Fruit fly (Drosophila melanogaster) whole organism, embryonic: ENCODE measurements around the gene CG15343.

Experiments used
- Asciz ChIP-seq: fragments of 200-800 bp; sonication (Bioruptor generic); optimal IDR thresholded peaks from 2 replicates; lab custom pipeline; 2017; ENCODE audit warnings: missing biosample characterization, mild to moderate bottlenecking, missing genetic modification characterization, missing genetic modification reagents
- BEAF-32 ChIP-seq: fragments of 200-800 bp; sonication (Bioruptor generic); optimal IDR thresholded peaks from 3 replicates; lab custom pipeline; 2017; ENCODE audit warnings: missing biosample characterization, missing genetic modification characterization, mild to moderate bottlenecking, moderate library complexity, missing genetic modification reagents
- CG10366 ChIP-seq: fragments of 200-800 bp; sonication (Bioruptor generic); IDR thresholded peaks from 2 replicates; pipeline ENCODE4 v1.3.6; 2022; ENCODE audit warnings: missing biosample characterization, missing genetic modification characterization
- CG11560 ChIP-seq: fragments of 200-800 bp; sonication (Bioruptor generic); IDR thresholded peaks from 3 replicates; pipeline ENCODE4 v1.3.6; 2022; ENCODE audit warnings: missing biosample characterization, missing genetic modification characterization
- CG11695 ChIP-seq: fragments of 200-800 bp; sonication (Bioruptor generic); IDR thresholded peaks from 3 replicates; pipeline ENCODE4 v1.3.6; 2022; ENCODE audit warnings: missing biosample characterization, missing genetic modification characterization
- CG12071 ChIP-seq: fragments of 200-800 bp; sonication (Bioruptor generic); optimal IDR thresholded peaks from 3 replicates; lab custom pipeline; 2018; ENCODE audit warnings: missing biosample characterization, mild to moderate bottlenecking, missing genetic modification characterization
- CG13424 ChIP-seq: fragments of 200-800 bp; sonication (Bioruptor generic); optimal IDR thresholded peaks from 2 replicates; lab custom pipeline; 2019; ENCODE audit warnings: missing biosample characterization, mild to moderate bottlenecking, missing genetic modification characterization, moderate library complexity
- CG14014 ChIP-seq: fragments of 200-800 bp; sonication (Bioruptor generic); IDR thresholded peaks from 2 replicates; pipeline ENCODE4 v1.3.6; 2022; ENCODE audit warnings: missing biosample characterization, missing genetic modification characterization
- CG15269 ChIP-seq: fragments of 200-800 bp; sonication (Bioruptor generic); optimal IDR thresholded peaks from 2 replicates; lab custom pipeline; 2018; ENCODE audit warnings: missing biosample characterization, mild to moderate bottlenecking, missing genetic modification characterization, moderate library complexity
- CG15514 ChIP-seq: fragments of 200-800 bp; sonication (Bioruptor generic); optimal IDR thresholded peaks from 3 replicates; lab custom pipeline; 2017; ENCODE audit warnings: missing biosample characterization, missing genetic modification characterization, mild to moderate bottlenecking, moderate library complexity, missing genetic modification reagents
- CG16813 ChIP-seq: fragments of 200-800 bp; sonication (Bioruptor generic); IDR thresholded peaks from 3 replicates; pipeline ENCODE4 v1.3.6; 2022; ENCODE audit warnings: missing biosample characterization, missing genetic modification characterization; ENCODE audit not compliant: partially characterized antibody
- CG17186 ChIP-seq: fragments of 200-800 bp; sonication (Bioruptor generic); optimal IDR thresholded peaks from 3 replicates; lab custom pipeline; 2017; ENCODE audit warnings: missing biosample characterization, missing genetic modification reagents, missing genetic modification characterization
- CG17361 ChIP-seq: fragments of 200-800 bp; sonication (Bioruptor generic); IDR thresholded peaks from 3 replicates; pipeline ENCODE4 v1.3.6; 2022; ENCODE audit warnings: missing biosample characterization, missing genetic modification characterization
- CG17385 ChIP-seq: fragments of 200-800 bp; sonication (Bioruptor generic); optimal IDR thresholded peaks from 3 replicates; lab custom pipeline; 2018; ENCODE audit warnings: missing biosample characterization, mild to moderate bottlenecking, missing genetic modification characterization
- CG18011 ChIP-seq: fragments of 200-800 bp; sonication (Bioruptor generic); optimal IDR thresholded peaks from 2 replicates; lab custom pipeline; 2017; ENCODE audit warnings: missing biosample characterization, missing genetic modification characterization, mild to moderate bottlenecking, moderate library complexity, missing genotype
- CG18619 ChIP-seq: fragments of 200-800 bp; sonication (Bioruptor generic); optimal IDR thresholded peaks from 3 replicates; lab custom pipeline; 2017; ENCODE audit warnings: missing biosample characterization, mild to moderate bottlenecking, missing genetic modification characterization
- CG2116 ChIP-seq: fragments of 200-800 bp; sonication (Bioruptor generic); optimal IDR thresholded peaks from 3 replicates; lab custom pipeline; 2018; ENCODE audit warnings: missing biosample characterization, mild to moderate bottlenecking, missing genetic modification characterization
- CG2129 ChIP-seq: fragments of 200-800 bp; sonication (Bioruptor generic); IDR thresholded peaks from 2 replicates; pipeline ENCODE4 v1.3.6; 2022; ENCODE audit warnings: missing biosample characterization, missing genetic modification characterization; ENCODE audit not compliant: partially characterized antibody
- CG2875 ChIP-seq: fragments of 200-800 bp; sonication (Bioruptor generic); optimal IDR thresholded peaks from 2 replicates; lab custom pipeline; 2017; ENCODE audit warnings: missing biosample characterization, mild to moderate bottlenecking, missing genetic modification characterization, missing genetic modification reagents
- CG30403 ChIP-seq: fragments of 200-800 bp; sonication (Bioruptor generic); optimal IDR thresholded peaks from 3 replicates; lab custom pipeline; 2016; ENCODE audit warnings: missing biosample characterization, missing genetic modification characterization
- CG43689 ChIP-seq: fragments of 200-800 bp; sonication (Bioruptor generic); IDR thresholded peaks from 2 replicates; pipeline ENCODE4 v1.3.6; 2022; ENCODE audit warnings: missing biosample characterization, missing genetic modification characterization
- CG4424 ChIP-seq: fragments of 200-800 bp; sonication (Bioruptor generic); optimal IDR thresholded peaks from 3 replicates; lab custom pipeline; 2016; ENCODE audit warnings: missing biosample characterization, missing genetic modification characterization
- CG6791 ChIP-seq: fragments of 200-800 bp; sonication (Bioruptor generic); IDR thresholded peaks from 3 replicates; pipeline ENCODE4 v1.3.6; 2022; ENCODE audit warnings: missing biosample characterization, missing genetic modification characterization; ENCODE audit not compliant: partially characterized antibody
- CG7963 ChIP-seq: fragments of 200-800 bp; sonication (Bioruptor generic); IDR thresholded peaks from 3 replicates; pipeline ENCODE4 v1.3.6; 2022; ENCODE audit warnings: missing biosample characterization, missing genetic modification characterization; ENCODE audit not compliant: partially characterized antibody
- CG8089 ChIP-seq: fragments of 200-800 bp; sonication (Bioruptor generic); optimal IDR thresholded peaks from 3 replicates; lab custom pipeline; 2016; ENCODE audit warnings: missing biosample characterization, missing genetic modification characterization
- Deaf1 ChIP-seq: fragments of 200-800 bp; optimal IDR thresholded peaks from 3 replicates; lab custom pipeline; 2019; ENCODE audit warnings: missing biosample characterization, mild to moderate bottlenecking, missing genetic modification characterization, moderate library complexity
- Dfd ChIP-seq, 2 experiments: fragments of >200 bp; optimal IDR thresholded peaks; 2 replicates each; lab custom pipeline; 2017; ENCODE audit warnings: missing biosample characterization in 2 of 2, missing genetic modification characterization in 2 of 2
- Doc3 ChIP-seq: fragments of 200-800 bp; sonication (Bioruptor generic); IDR thresholded peaks from 3 replicates; pipeline ENCODE4 v1.3.6; 2022; ENCODE audit warnings: missing biosample characterization, missing genetic modification characterization; ENCODE audit not compliant: partially characterized antibody
- Dref ChIP-seq: fragments of 200-800 bp; sonication (Bioruptor generic); IDR thresholded peaks from 2 replicates; pipeline ENCODE4 v1.3.6; 2022; ENCODE audit warnings: missing biosample characterization, missing genetic modification characterization
- HLH3B ChIP-seq: fragments of 200-800 bp; sonication (Bioruptor generic); IDR thresholded peaks from 2 replicates; pipeline ENCODE4 v1.3.6; 2022; ENCODE audit warnings: missing biosample characterization, missing genetic modification characterization
- Hmx ChIP-seq: fragments of 200-800 bp; sonication (Bioruptor generic); optimal IDR thresholded peaks from 2 replicates; lab custom pipeline; 2016; ENCODE audit warnings: missing biosample characterization, missing genetic modification characterization
- NFAT ChIP-seq: fragments of 200-800 bp; sonication (Bioruptor generic); IDR thresholded peaks from 2 replicates; pipeline ENCODE4 v1.3.6; 2022; ENCODE audit warnings: missing biosample characterization, missing genetic modification characterization
- Nf-YC ChIP-seq: fragments of 200-800 bp; optimal IDR thresholded peaks from 3 replicates; lab custom pipeline; 2019; ENCODE audit warnings: missing biosample characterization, mild to moderate bottlenecking, missing genetic modification characterization, moderate library complexity
- Oli ChIP-seq: fragments of 200-800 bp; sonication (Bioruptor generic); optimal IDR thresholded peaks from 2 replicates; lab custom pipeline; 2018; ENCODE audit warnings: missing biosample characterization, mild to moderate bottlenecking, missing genetic modification characterization, moderate library complexity
- Vsx1 ChIP-seq: fragments of 200-800 bp; sonication (Bioruptor generic); optimal IDR thresholded peaks from 2 replicates; lab custom pipeline; 2017; ENCODE audit warnings: missing biosample characterization, mild to moderate bottlenecking, missing genetic modification characterization, missing genetic modification reagents
- ap ChIP-seq: fragments of 200-800 bp; sonication (Bioruptor generic); IDR thresholded peaks from 2 replicates; pipeline ENCODE4 v1.3.6; 2022; ENCODE audit warnings: missing biosample characterization, missing genetic modification characterization
- bigmax ChIP-seq: fragments of 200-800 bp; sonication (Bioruptor generic); optimal IDR thresholded peaks from 2 replicates; lab custom pipeline; 2018; ENCODE audit warnings: missing biosample characterization, mild to moderate bottlenecking, missing genetic modification characterization
- bsh ChIP-seq, 2 experiments: fragments of 200-800 bp; sonication (Bioruptor generic); optimal IDR thresholded peaks; 2 replicates each; lab custom pipeline; 2017 to 2018; ENCODE audit warnings: mild to moderate bottlenecking in 2 of 2, missing biosample characterization in 2 of 2, missing genetic modification characterization in 2 of 2, moderate library complexity in 1 of 2
- chinmo ChIP-seq: fragments of 200-800 bp; sonication (Bioruptor generic); IDR thresholded peaks from 4 replicates; pipeline ENCODE4 v1.3.6; 2022; ENCODE audit warnings: missing biosample characterization, missing genetic modification characterization; ENCODE audit not compliant: partially characterized antibody
- dmrt11E ChIP-seq: fragments of 200-800 bp; sonication (Bioruptor generic); optimal IDR thresholded peaks from 3 replicates; lab custom pipeline; 2018; ENCODE audit warnings: missing biosample characterization, mild to moderate bottlenecking, missing genetic modification characterization, moderate library complexity
- ems ChIP-seq: fragments of 200-800 bp; sonication (Bioruptor generic); optimal IDR thresholded peaks from 3 replicates; lab custom pipeline; 2016; ENCODE audit warnings: missing biosample characterization, missing genetic modification characterization
- fd96Cb ChIP-seq: fragments of 200-800 bp; sonication (Bioruptor generic); optimal IDR thresholded peaks from 2 replicates; lab custom pipeline; 2018; ENCODE audit warnings: missing biosample characterization, mild to moderate bottlenecking, missing genetic modification characterization, moderate library complexity
- fru ChIP-seq: fragments of >200 bp; optimal IDR thresholded peaks from 2 replicates; lab custom pipeline; 2017
- gcm2 ChIP-seq: fragments of 200-800 bp; sonication (Bioruptor generic); optimal IDR thresholded peaks from 2 replicates; lab custom pipeline; 2016; ENCODE audit warnings: missing biosample characterization, missing genetic modification characterization
- ind ChIP-seq: fragments of 200-800 bp; sonication (Bioruptor generic); optimal IDR thresholded peaks from 3 replicates; lab custom pipeline; 2016; ENCODE audit warnings: missing biosample characterization, missing genetic modification characterization
- insv ChIP-seq, 2 experiments: fragments of 200-800 bp; sonication (Bioruptor generic); optimal IDR thresholded peaks; 3 replicates each; lab custom pipeline; 2016 to 2018; ENCODE audit warnings: missing biosample characterization in 2 of 2, missing genetic modification characterization in 2 of 2
- otp ChIP-seq: fragments of 200-800 bp; sonication (Bioruptor generic); IDR thresholded peaks from 3 replicates; pipeline ENCODE4, ENCODE4 v1.3.6; 2022; ENCODE audit warnings: missing biosample characterization, missing genetic modification characterization
- zen2 ChIP-seq: fragments of 200-800 bp; sonication (Bioruptor generic); IDR thresholded peaks from 3 replicates; pipeline ENCODE4 v1.3.6; 2022; ENCODE audit warnings: missing biosample characterization, missing genetic modification characterization; ENCODE audit not compliant: partially characterized antibody

Gene CG15343

dm6 chrX:8273291-8273690 lies 315 bp downstream of the CG15343 start, which contains the start of gene CG1636 (continued):
- TF ChIP-seq Doc3 (peak; percentile 86), Dref (GFP tag; lab: Robert Waterston, UW) (peak; percentile 79), CG43689 (no peak), CG11695 (GFP tag; lab: Robert Waterston, UW) (no peak), HLH3B (GFP tag; lab: Robert Waterston, UW) (no peak), chinmo (GFP tag; lab: Robert Waterston, UW) (peak; percentile 78; the same call in 2 of the 4 replicates), Nf-YC (tag; lab: Kevin White, UChicago) (no peak), CG14014 (GFP tag; lab: Robert Waterston, UW) (no peak), CG17385 (GFP tag; lab: Kevin White, UChicago) (no peak), CG2116 (peak; percentile 63), CG8089 (GFP tag; lab: Kevin White, UChicago) (no peak), CG16813 (GFP tag; lab: Robert Waterston, UW) (peak; percentile 77), fru (lab: Kevin White, UChicago) (no peak), zen2 (GFP tag; lab: Robert Waterston, UW) (peak; percentile 83), CG12071 (GFP tag; lab: Kevin White, UChicago) (no peak), CG7963 (GFP tag; lab: Robert Waterston, UW) (peak; percentile 81), bigmax (GFP tag; lab: Kevin White, UChicago) (no peak), CG13424 (tag; lab: Kevin White, UChicago) (no peak), Dfd (GFP tag; optimal IDR thresholded peaks at IDR 0.05; lab: Kevin White, UChicago) (no peak), Deaf1 (tag; lab: Kevin White, UChicago) (peak; percentile 36), ind (no peak), CG6791 (peak; percentile 87), BEAF-32 (GFP tag; lab: Kevin White, UChicago) (peak; percentile 82), NFAT (GFP tag; lab: Robert Waterston, UW) (no peak), CG2129 (GFP tag; lab: Robert Waterston, UW) (peak; percentile 68), CG18619 (no peak), otp (GFP tag; lab: Robert Waterston, UW) (no peak)

DNA sequence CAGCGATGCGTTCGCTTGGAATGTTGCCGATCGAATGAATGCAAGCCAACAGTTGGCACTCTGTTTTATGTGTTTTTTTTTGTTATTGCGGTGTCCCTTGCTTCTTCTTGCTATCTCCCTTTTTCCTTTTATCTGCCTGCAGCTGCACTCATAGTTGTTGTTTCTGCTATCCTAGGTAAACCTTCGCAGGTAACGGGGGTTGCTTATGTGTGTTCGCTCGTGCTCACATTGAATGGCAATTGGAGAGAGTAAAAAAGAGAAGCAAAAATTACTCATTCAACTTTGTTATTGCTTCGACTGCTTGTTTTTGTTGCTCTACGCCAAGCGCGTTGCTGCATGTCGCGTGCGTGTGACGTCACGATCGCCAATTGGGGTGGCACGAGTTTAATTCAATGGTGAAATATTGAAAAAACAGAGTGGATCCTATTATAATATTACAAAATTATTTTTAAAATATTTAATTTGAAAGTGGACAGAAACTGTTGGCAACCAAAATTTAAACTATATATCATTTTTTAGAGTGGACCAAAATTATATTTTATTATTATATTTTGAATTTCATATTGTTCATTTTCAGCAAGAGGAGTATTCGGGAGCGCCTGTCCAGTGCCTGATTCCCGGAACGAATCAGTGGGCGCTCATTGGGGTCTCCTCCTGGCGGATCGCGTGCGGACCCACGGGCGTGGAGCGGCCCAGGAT lies 2.1 kb downstream of the CG15343 start, which contains the start of gene Corp:
TSS of gene Corp (minus strand) at position 47 of the 699 bp plus-strand sequence.
- TF ChIP-seq fd96Cb (tag; lab: Kevin White, UChicago) (peak; percentile 34), CG10366 (GFP tag; lab: Robert Waterston, UW) (peak; percentile 38), CG4424 (peak; percentile 26), bsh (GFP tag; optimal IDR thresholded peaks at IDR 0.05; lab: Kevin White, UChicago) (peak; percentile 32 to 33), Vsx1 (no peak), Asciz (peak; percentile 42), dmrt11E (tag; lab: Kevin White, UChicago) (peak; percentile 3), gcm2 (GFP tag; lab: Kevin White, UChicago) (no peak), insv (GFP tag; optimal IDR thresholded peaks at IDR 0.05; lab: Kevin White, UChicago) (peak in 1 of 2 experiments; percentile 50), Hmx (GFP tag; lab: Kevin White, UChicago) (no peak), ap (no peak), CG15269 (tag; lab: Kevin White, UChicago) (peak; percentile 41), CG17186 (GFP tag; lab: Kevin White, UChicago) (no peak), CG15514 (GFP tag; lab: Kevin White, UChicago) (peak; percentile 27), CG11560 (tag; lab: Robert Waterston, UW) (no peak), ems (no peak), CG2875 (GFP tag; lab: Kevin White, UChicago) (no peak), CG17361 (GFP tag; lab: Robert Waterston, UW) (peak; percentile 63; the same call in 2 of the 3 replicates), Oli (tag; lab: Kevin White, UChicago) (peak; percentile 44), CG30403 (peak; percentile 14), CG11695 (GFP tag; lab: Robert Waterston, UW) (no peak; the same call in 2 of the 3 replicates), Dfd (GFP tag; optimal IDR thresholded peaks at IDR 0.05; lab: Kevin White, UChicago) (no peak), chinmo (GFP tag; lab: Robert Waterston, UW) (no peak), CG8089 (GFP tag; lab: Kevin White, UChicago) (no peak), CG18011 (GFP tag; lab: Kevin White, UChicago) (no peak)
